Fruit fly (Drosophila melanogaster): ENCODE results near the gene CG33700.

Gene CG33700

DNA sequence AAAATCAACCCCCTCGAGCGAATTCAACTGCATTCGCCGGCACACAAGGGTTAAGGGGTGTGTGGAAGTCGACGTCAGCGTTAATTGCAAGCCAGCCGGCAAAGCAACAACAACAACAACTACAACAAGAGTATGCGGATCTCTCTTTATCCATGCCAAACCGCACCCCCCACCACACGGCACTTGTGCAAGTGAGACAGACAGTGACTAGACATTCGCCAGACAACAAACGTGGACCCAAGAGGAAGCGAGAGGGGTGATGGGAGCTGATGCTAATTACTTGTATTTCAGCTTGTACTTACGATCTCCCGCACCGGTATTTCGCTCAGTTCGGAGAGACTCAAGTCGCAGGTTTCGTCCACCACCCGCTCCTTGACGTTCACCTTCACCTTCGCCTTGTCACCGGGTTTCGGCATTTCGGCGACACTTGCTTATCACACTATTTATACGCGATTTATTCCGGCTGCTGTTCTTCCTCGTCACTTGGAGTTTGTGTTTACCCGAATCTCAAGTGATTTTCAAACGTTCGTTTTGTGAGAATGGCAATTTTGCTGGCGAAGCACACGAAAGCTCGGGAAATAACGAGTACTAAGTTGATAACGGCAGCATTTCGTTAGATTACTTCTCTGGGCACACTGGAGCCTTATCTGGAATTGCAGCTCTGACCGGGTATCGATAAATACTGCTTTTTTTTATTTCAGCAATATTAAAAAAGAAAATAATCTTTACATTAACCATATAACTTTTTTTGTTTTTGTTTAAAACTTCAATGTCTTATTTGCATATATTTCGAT is 16.1 kb downstream of the CG33700 start, which contains the start of gene CG3408 (continued):
- TF ChIP-seq Oli (tag; optimal IDR thresholded peaks at IDR 0.05), result no peak
- no peak for TF ChIP-seq Fer3 (tag; optimal IDR thresholded peaks at IDR 0.05)
- TF ChIP-seq CG7839 (tag; optimal IDR thresholded peaks at IDR 0.05), result peak; percentile 26
- TF ChIP-seq disco-r (GFP tag; optimal IDR thresholded peaks at IDR 0.05), result no peak
- TF ChIP-seq NC2β (GFP tag; optimal IDR thresholded peaks at IDR 0.05), result peak; percentile 29
- TF ChIP-seq CG15479 (GFP tag; optimal IDR thresholded peaks at IDR 0.05), result no peak
- TF ChIP-seq CG7271 (tag; optimal IDR thresholded peaks at IDR 0.05), result no peak
- TF ChIP-seq bab2 (GFP tag; optimal IDR thresholded peaks at IDR 0.05), result no peak
- peak; percentile 29 for TF ChIP-seq trem (tag; optimal IDR thresholded peaks at IDR 0.05)
- peak; percentile 43 for TF ChIP-seq CG8924 (tag; optimal IDR thresholded peaks at IDR 0.05)
- no peak for TF ChIP-seq vvl (GFP tag; IDR thresholded peaks at IDR 0.05)
- TF ChIP-seq lmd (GFP tag; IDR thresholded peaks at IDR 0.05), result no peak
- TF ChIP-seq CG7987 (GFP tag; optimal IDR thresholded peaks at IDR 0.05), result peak; percentile 4
- TF ChIP-seq Med (GFP tag), result peak; percentile 97
- TF ChIP-seq E2f2 (GFP tag; IDR thresholded peaks at IDR 0.05), result peak; percentile 73
- TF ChIP-seq CG15514 (GFP tag; optimal IDR thresholded peaks at IDR 0.05), result peak; percentile 73
- peak; percentile 23 for TF ChIP-seq sd (tag; optimal IDR thresholded peaks at IDR 0.05)
- TF ChIP-seq CG10366 (GFP tag; IDR thresholded peaks at IDR 0.05), result 0 out of 2 replicates have a peak, but pooled peaks have one; percentile 3
- no peak for TF ChIP-seq hth (optimal IDR thresholded peaks at IDR 0.05)
- peak; percentile 18 for TF ChIP-seq pho (GFP tag; optimal IDR thresholded peaks at IDR 0.05)
- TF ChIP-seq z (GFP tag; IDR thresholded peaks at IDR 0.05), result no peak
- peak; percentile 52; the same call in 1 of the 2 replicates for TF ChIP-seq unc-4 (GFP tag; IDR thresholded peaks at IDR 0.05; ENCODE audit: partially characterized antibody)
- no peak for TF ChIP-seq Gsc (GFP tag; IDR thresholded peaks at IDR 0.05)
- peak in 1 of 2 experiments; percentile 18 for TF ChIP-seq Hr51 (GFP tag; optimal IDR thresholded peaks at IDR 0.05)
- TF ChIP-seq mam (GFP tag; optimal IDR thresholded peaks at IDR 0.05), result no peak
- peak; percentile 31 for TF ChIP-seq CG2712 (tag; optimal IDR thresholded peaks at IDR 0.05)
- TF ChIP-seq Dref (GFP tag; IDR thresholded peaks at IDR 0.05), result peak; percentile 67
- TF ChIP-seq sc (optimal IDR thresholded peaks at IDR 0.05), result no peak
- no peak for TF ChIP-seq sc (GFP tag; optimal IDR thresholded peaks at IDR 0.05)
- TF ChIP-seq Jarid2 (GFP tag; optimal IDR thresholded peaks at IDR 0.05), result no peak
- TF ChIP-seq CHES-1-like (GFP tag; optimal IDR thresholded peaks at IDR 0.05), result peak; percentile 33
- TF ChIP-seq CG12942 (GFP tag; optimal IDR thresholded peaks at IDR 0.05), result no peak
- TF ChIP-seq Adf1 (GFP tag; IDR thresholded peaks at IDR 0.05), result peak; percentile 21; the same call in 1 of the 2 replicates
- no peak for TF ChIP-seq CG14667 (GFP tag; IDR thresholded peaks at IDR 0.05)
- peak; percentile 46 for TF ChIP-seq Myb (GFP tag; optimal IDR thresholded peaks at IDR 0.05)
- TF ChIP-seq slp2 (GFP tag; optimal IDR thresholded peaks at IDR 0.05), result no peak
- peak; percentile 54; the same call in 1 of the 3 replicates for TF ChIP-seq CG34422 (GFP tag; IDR thresholded peaks at IDR 0.05)
- no peak for TF ChIP-seq slou (GFP tag; optimal IDR thresholded peaks at IDR 0.05)
- TF ChIP-seq CG31365 (tag; optimal IDR thresholded peaks at IDR 0.05), result no peak
- TF ChIP-seq pzg (GFP tag; optimal IDR thresholded peaks at IDR 0.05), result peak; percentile 94
- TF ChIP-seq HHEX (GFP tag; optimal IDR thresholded peaks at IDR 0.05), result no peak
- no peak for TF ChIP-seq esg (GFP tag; conservative IDR thresholded peaks at IDR 0.05)
- no peak for TF ChIP-seq CG6654 (GFP tag; optimal IDR thresholded peaks at IDR 0.05)
- no peak for TF ChIP-seq CG11093 (GFP tag; IDR thresholded peaks at IDR 0.05)
- TF ChIP-seq CG3407 (GFP tag; optimal IDR thresholded peaks at IDR 0.05), result no peak
- TF ChIP-seq dan (GFP tag; IDR thresholded peaks at IDR 0.05), result no peak
- no peak for TF ChIP-seq Hsf (GFP tag; optimal IDR thresholded peaks at IDR 0.05)
- peak in 1 of 2 experiments; percentile 50 for TF ChIP-seq Pdp1 (GFP tag; optimal IDR thresholded peaks at IDR 0.05)
- TF ChIP-seq CG7357 (GFP tag; IDR thresholded peaks at IDR 0.05), result no peak; the same call in 2 of the 3 replicates
- no peak for TF ChIP-seq CG4282 (GFP tag; optimal IDR thresholded peaks at IDR 0.05)

All from whole organism, embryonic.